Worm (Caenorhabditis elegans): Measurements from ENCODE around the gene pck-1.

pck-1 gene

ce11 chrIII:64747-65625, 1.1 kb downstream of the pck-1 start (continued):
- TF ChIP-seq tlf-1 (GFP tag; optimal IDR thresholded peaks at IDR 0.05) (no peak), efl-1 (GFP tag; optimal IDR thresholded peaks at IDR 0.05) (no peak), madf-3 (GFP tag; IDR thresholded peaks at IDR 0.05) (0 out of 2 replicates have a peak, but pooled peaks have one; percentile 64), nfyb-1 (GFP tag; IDR thresholded peaks at IDR 0.05) (peak; percentile 67), ama-1 (optimal IDR thresholded peaks at IDR 0.05) (peak; percentile 11), ama-1 (GFP tag; optimal IDR thresholded peaks at IDR 0.05) (no peak), nhr-90 (tag; optimal IDR thresholded peaks at IDR 0.05) (no peak), ets-4 (GFP tag; optimal IDR thresholded peaks at IDR 0.05) (no peak), F57A8.1 (GFP tag; optimal IDR thresholded peaks at IDR 0.05) (peak; percentile 45)

- TF ChIP-seq ekl-4 (GFP tag; IDR thresholded peaks at IDR 0.05) (peak; percentile 58; the same call in 1 of the 2 replicates), nhr-120 (GFP tag; IDR thresholded peaks at IDR 0.05) (no peak), dpff-1 (tag; optimal IDR thresholded peaks at IDR 0.05) (no peak), B0019.2 (GFP tag; conservative IDR thresholded peaks at IDR 0.05) (no peak), madf-6 (GFP tag; IDR thresholded peaks at IDR 0.05) (peak; percentile 20; the same call in 1 of the 2 replicates), egrh-3 (GFP tag; IDR thresholded peaks at IDR 0.05) (peak; percentile 72; the same call in 1 of the 2 replicates), ceh-79 (tag; optimal IDR thresholded peaks at IDR 0.05) (peak; percentile 71), tbp1 (GFP tag; optimal IDR thresholded peaks at IDR 0.05) (no peak), madf-3 (GFP tag; IDR thresholded peaks at IDR 0.05) (peak; percentile 76), ceh-91 (GFP tag; IDR thresholded peaks at IDR 0.05) (no peak), ceh-27 (GFP tag; optimal IDR thresholded peaks at IDR 0.05) (no peak), Y79H2A.3 (GFP tag; conservative IDR thresholded peaks at IDR 0.05) (0 out of 2 replicates have a peak, but pooled peaks have one; percentile 18), sptf-2 (GFP tag; optimal IDR thresholded peaks at IDR 0.05) (no peak), dpl-1 (GFP tag; optimal IDR thresholded peaks at IDR 0.05) (no peak), attf-5 (GFP tag; optimal IDR thresholded peaks at IDR 0.05) (peak; percentile 42), sdz-38 (tag; optimal IDR thresholded peaks at IDR 0.05) (no peak), madf-10 (tag; optimal IDR thresholded peaks at IDR 0.05) (no peak), lsy-27 (tag; optimal IDR thresholded peaks at IDR 0.05; ENCODE audit: borderline replicate concordance, insufficient read depth) (no peak), ceh-100 (GFP tag; IDR thresholded peaks at IDR 0.05) (0 out of 2 replicates have a peak, but pooled peaks have one; percentile 9), mes-4 (tag; optimal IDR thresholded peaks at IDR 0.05) (no peak), lag-1 (GFP tag; IDR thresholded peaks at IDR 0.05) (no peak), zfh-2 (GFP tag; conservative IDR thresholded peaks at IDR 0.05) (peak; percentile 85), egl-18 (GFP tag; IDR thresholded peaks at IDR 0.05) (0 out of 2 replicates have a peak, but pooled peaks have one; percentile 52), gei-17 (GFP tag; optimal IDR thresholded peaks at IDR 0.05) (no peak), Y67H2A.10 (GFP tag; conservative IDR thresholded peaks at IDR 0.05) (no peak), lin-40 (tag; optimal IDR thresholded peaks at IDR 0.05) (no peak), T26A5.8 (tag; optimal IDR thresholded peaks at IDR 0.05) (no peak), him-1 (tag; optimal IDR thresholded peaks at IDR 0.05) (no peak), nhr-90 (tag; optimal IDR thresholded peaks at IDR 0.05) (no peak), aptf-2 (GFP tag; conservative IDR thresholded peaks at IDR 0.05) (no peak), F22D6.2 (tag; optimal IDR thresholded peaks at IDR 0.05) (no peak), ztf-6 (GFP tag; IDR thresholded peaks at IDR 0.05) (no peak), K11D2.4 (GFP tag; IDR thresholded peaks at IDR 0.05) (peak; percentile 60), tbx-9 (tag; optimal IDR thresholded peaks at IDR 0.05; ENCODE audit: borderline replicate concordance) (no peak), F37B4.10 (GFP tag; IDR thresholded peaks at IDR 0.05) (no peak), cebp-1 (GFP tag; IDR thresholded peaks at IDR 0.05) (no peak), cebp-1 (tag; optimal IDR thresholded peaks at IDR 0.05) (peak; percentile 7), nhr-80 (tag; optimal IDR thresholded peaks at IDR 0.05) (no peak)
Measured at ce11 chrIII:63584-64316, 2.3 kb downstream of the pck-1 start.
